Worm (Caenorhabditis elegans) whole organism, L2 larva: ENCODE results near the gene fbxa-75.

Experiments
- nhr-77 ChIP-seq: fragments of 150-350 bp; optimal IDR thresholded peaks from 2 replicates; lab custom pipeline; 2014; ENCODE audit warnings: missing biosample characterization, missing genetic modification characterization
- sma-3 ChIP-seq: sonication (generic microtip); optimal IDR thresholded peaks from 2 replicates; lab custom pipeline; 2016; ENCODE audit warnings: missing genetic modification reagents, missing genetic modification characterization, missing compliant biosample characterization
- snpc-4 ChIP-seq: fragments of 150-350 bp; optimal IDR thresholded peaks from 2 replicates; lab custom pipeline; 2014; ENCODE audit warnings: missing biosample characterization, missing genetic modification characterization
- unc-39 ChIP-seq: fragments of 150-350 bp; optimal IDR thresholded peaks from 2 replicates; lab custom pipeline; 2014; ENCODE audit warnings: missing biosample characterization, missing genetic modification characterization
- ztf-11 ChIP-seq: sonication (generic microtip); optimal IDR thresholded peaks from 2 replicates; lab custom pipeline; 2017; ENCODE audit warnings: missing biosample characterization, missing genetic modification characterization

ce11 chrIII:1350745-1351144 lies 47.2 kb downstream of the fbxa-75 start, which contains the start of gene Y82E9BL.3:
- no peak for TF ChIP-seq sma-3 (GFP tag; lab: Kevin White, UChicago)
- TF ChIP-seq unc-39 (tag; lab: Kevin White, UChicago) = no peak
- TF ChIP-seq ztf-11 (tag; lab: Kevin White, UChicago) = no peak
- TF ChIP-seq nhr-77 (tag; lab: Kevin White, UChicago) = no peak
- no peak for TF ChIP-seq snpc-4 (tag; lab: Kevin White, UChicago)
